Fruit fly (Drosophila melanogaster) S2 (cell line): Measurements from ENCODE around the gene B9d1.

Source experiments
- CG8478 ChIP-seq: fragments of >200 bp; optimal IDR thresholded peaks from 2 replicates; lab custom pipeline; 2018
- CTCF ChIP-seq, 2 experiments: fragments of >200 bp; optimal IDR thresholded peaks; 2 replicates each; lab custom pipeline; 2018

dm6 chr3R:15507760-15508159 lies 26.1 kb downstream of the B9d1 start:
- TF ChIP-seq CTCF (optimal IDR thresholded peaks at IDR 0.05; lab: Kevin White, UChicago) (no peak), CG8478 (lab: Kevin White, UChicago) (no peak)
